Fruit fly (Drosophila melanogaster): Measurements from ENCODE around the gene CG46314.

Gene CG46314

dm6 chr2L:21330823-21331222 is 16.7 kb downstream of the CG46314 start:
- TF ChIP-seq Dfd (GFP tag; optimal IDR thresholded peaks at IDR 0.05) (no peak), woc (GFP tag; optimal IDR thresholded peaks at IDR 0.05) (peak; percentile 8), lola (GFP tag; optimal IDR thresholded peaks at IDR 0.05) (no peak), Vsx2 (GFP tag; optimal IDR thresholded peaks at IDR 0.05; ENCODE audit: partially characterized antibody) (no peak)

- no peak for TF ChIP-seq lola (GFP tag; optimal IDR thresholded peaks at IDR 0.05)
- no peak for TF ChIP-seq N (GFP tag; optimal IDR thresholded peaks at IDR 0.05)
- TF ChIP-seq foxo (GFP tag; optimal IDR thresholded peaks at IDR 0.05), result no peak
- TF ChIP-seq Hr78 (GFP tag; optimal IDR thresholded peaks at IDR 0.05), result no peak
- TF ChIP-seq Rel (GFP tag; optimal IDR thresholded peaks at IDR 0.05), result no peak
- no peak for TF ChIP-seq Rel (tag; optimal IDR thresholded peaks at IDR 0.05)
Observed at dm6 chr2L:21331502-21331901, 17.3 kb downstream of the CG46314 start, which contains the start of gene dimm. Gene dimm, plus strand, starts transcription at chr2L:21331756.

dm6 chr2L:21341706-21342105 is 27.5 kb downstream of the CG46314 start:
- TF ChIP-seq tai (GFP tag; optimal IDR thresholded peaks at IDR 0.05) (no peak), Dif (GFP tag; optimal IDR thresholded peaks at IDR 0.05; ENCODE audit: partially characterized antibody) (no peak), brk (GFP tag; optimal IDR thresholded peaks at IDR 0.05) (no peak), Mio (GFP tag; optimal IDR thresholded peaks at IDR 0.05) (no peak), ey (GFP tag; optimal IDR thresholded peaks at IDR 0.05) (no peak), Sp1 (GFP tag; optimal IDR thresholded peaks at IDR 0.05) (no peak), fru (GFP tag; optimal IDR thresholded peaks at IDR 0.05) (no peak), psq (GFP tag; optimal IDR thresholded peaks at IDR 0.05) (no peak), Dfd (GFP tag; optimal IDR thresholded peaks at IDR 0.05) (no peak)

dm6 chr2L:21344203-21344753 is 30.1 kb downstream of the CG46314 start, which contains the start of gene Tsp39D:
Gene Tsp39D, plus strand, starts transcription at chr2L:21344607.
- TF ChIP-seq pan (optimal IDR thresholded peaks at IDR 0.05) (no peak), foxo (GFP tag; optimal IDR thresholded peaks at IDR 0.05) (peak in 1 of 2 experiments; percentile 37), usp (GFP tag; optimal IDR thresholded peaks at IDR 0.05) (no peak), rgr (GFP tag; optimal IDR thresholded peaks at IDR 0.05) (no peak), Jra (GFP tag; optimal IDR thresholded peaks at IDR 0.05) (peak; percentile 21), fru (GFP tag; optimal IDR thresholded peaks at IDR 0.05) (peak; percentile 18), N (GFP tag; optimal IDR thresholded peaks at IDR 0.05) (no peak), lola (GFP tag; optimal IDR thresholded peaks at IDR 0.05) (no peak), OdsH (GFP tag; optimal IDR thresholded peaks at IDR 0.05) (peak; percentile 33), brk (GFP tag; optimal IDR thresholded peaks at IDR 0.05) (peak; percentile 40), Hnf4 (GFP tag; optimal IDR thresholded peaks at IDR 0.05) (no peak), woc (GFP tag; optimal IDR thresholded peaks at IDR 0.05) (no peak), Myc (optimal IDR thresholded peaks at IDR 0.05) (peak; percentile 60), Dfd (GFP tag; optimal IDR thresholded peaks at IDR 0.05) (no peak), CrebA (GFP tag; optimal IDR thresholded peaks at IDR 0.05; ENCODE audit: borderline replicate concordance) (peak; percentile 14), Abd-B (GFP tag; optimal IDR thresholded peaks at IDR 0.05) (no peak), h (GFP tag; optimal IDR thresholded peaks at IDR 0.05) (peak; percentile 38), sv (GFP tag; optimal IDR thresholded peaks at IDR 0.05) (no peak), Mio (GFP tag; optimal IDR thresholded peaks at IDR 0.05) (no peak), Vsx2 (GFP tag; optimal IDR thresholded peaks at IDR 0.05; ENCODE audit: partially characterized antibody) (no peak), dsf (GFP tag; optimal IDR thresholded peaks at IDR 0.05; ENCODE audit: borderline replicate concordance) (no peak), br (GFP tag; optimal IDR thresholded peaks at IDR 0.05) (peak; percentile 18), Hr78 (GFP tag; optimal IDR thresholded peaks at IDR 0.05) (no peak)

dm6 chr2L:21360916-21361315 is 46.8 kb downstream of the CG46314 start, which contains the start of gene dtr:
Gene dtr, plus strand, starts transcription at chr2L:21361216.
- TF ChIP-seq GATAd (GFP tag; optimal IDR thresholded peaks at IDR 0.05), result no peak
- no peak for TF ChIP-seq pan (optimal IDR thresholded peaks at IDR 0.05)
- TF ChIP-seq Vsx2 (GFP tag; optimal IDR thresholded peaks at IDR 0.05; ENCODE audit: partially characterized antibody), result no peak
- no peak for TF ChIP-seq h (GFP tag; optimal IDR thresholded peaks at IDR 0.05)
- no peak for TF ChIP-seq psq (GFP tag; optimal IDR thresholded peaks at IDR 0.05)
- TF ChIP-seq br (GFP tag; optimal IDR thresholded peaks at IDR 0.05), result no peak
- TF ChIP-seq Myc (optimal IDR thresholded peaks at IDR 0.05), result no peak

- no peak for TF ChIP-seq Dfd (GFP tag; optimal IDR thresholded peaks at IDR 0.05)
- no peak for TF ChIP-seq pan (optimal IDR thresholded peaks at IDR 0.05)
- TF ChIP-seq fru (GFP tag; optimal IDR thresholded peaks at IDR 0.05), result no peak
- no peak for TF ChIP-seq OdsH (GFP tag; optimal IDR thresholded peaks at IDR 0.05)
- TF ChIP-seq br (GFP tag; optimal IDR thresholded peaks at IDR 0.05), result no peak
- TF ChIP-seq Hr78 (GFP tag; optimal IDR thresholded peaks at IDR 0.05), result no peak
- no peak for TF ChIP-seq Vsx2 (GFP tag; optimal IDR thresholded peaks at IDR 0.05; ENCODE audit: partially characterized antibody)
- TF ChIP-seq foxo (GFP tag; optimal IDR thresholded peaks at IDR 0.05), result no peak
Observed at dm6 chr2L:21367296-21367695, 53.1 kb downstream of the CG46314 start.

All from whole organism, wandering third instar larva.